Worm (Caenorhabditis elegans) whole organism, young adult: Measurements from ENCODE around the gene str-56.

ENCODE experiments used
- B0261.1 ChIP-seq: sonication (generic microtip); optimal IDR thresholded peaks from 2 replicates; lab custom pipeline; 2016; ENCODE audit warnings: mild to moderate bottlenecking, missing genetic modification characterization, moderate library complexity, missing compliant biosample characterization
- F22D6.2 ChIP-seq: sonication (generic microtip); optimal IDR thresholded peaks from 2 replicates; lab custom pipeline; 2016; ENCODE audit warnings: mild to moderate bottlenecking, missing genetic modification characterization, missing compliant biosample characterization
- ama-1 ChIP-seq, 3 experiments: fragments of 150-350 bp in 1 of 3; sonication (generic microtip) in 2 of 3; optimal IDR thresholded peaks; 2 replicates each; lab custom pipeline; 2014 to 2018; ENCODE audit warnings: missing biosample characterization in 2 of 3, missing genetic modification characterization in 2 of 3, missing genetic modification reagents in 2 of 3
- efl-1 ChIP-seq: fragments of 150-350 bp; optimal IDR thresholded peaks from 2 replicates; lab custom pipeline; 2014; ENCODE audit warnings: missing biosample characterization, missing genetic modification reagents, missing genetic modification characterization
- rpc-1 ChIP-seq, 2 experiments: fragments of 150-350 bp in 1 of 2; sonication (generic microtip) in 1 of 2; optimal IDR thresholded peaks; 2 replicates each; lab custom pipeline; 2014 to 2018; ENCODE audit warnings: missing biosample characterization in 1 of 2, missing genetic modification characterization in 1 of 2, missing genetic modification reagents in 1 of 2, missing genotype in 1 of 2

- TF ChIP-seq efl-1 (GFP tag; lab: Kevin White, UChicago) (no peak), ama-1 (optimal IDR thresholded peaks at IDR 0.05; lab: Kevin White, UChicago) (no peak), ama-1 (GFP tag; optimal IDR thresholded peaks at IDR 0.05; lab: Kevin White, UChicago) (no peak), B0261.1 (no peak), rpc-1 (optimal IDR thresholded peaks at IDR 0.05; lab: Kevin White, UChicago) (no peak), rpc-1 (tag; optimal IDR thresholded peaks at IDR 0.05; lab: Kevin White, UChicago) (no peak), F22D6.2 (no peak)
Measured at ce11 chrV:15880705-15881104, 8.3 kb downstream of the str-56 start.
